Worm (Caenorhabditis elegans) whole organism, L1 larva: ENCODE results near the gene lys-6.

Experiments used
- aly-2 ChIP-seq: fragments of 150-350 bp; optimal IDR thresholded peaks from 2 replicates; lab custom pipeline; 2014; ENCODE audit warnings: missing biosample characterization, missing genetic modification characterization
- blmp-1 ChIP-seq: fragments of 150-350 bp; optimal IDR thresholded peaks from 2 replicates; lab custom pipeline; 2014; ENCODE audit warnings: missing biosample characterization, missing genetic modification characterization
- dpl-1 ChIP-seq, 3 experiments: fragments of 150-350 bp in 2 of 3; sonication (generic microtip) in 1 of 3; optimal IDR thresholded peaks; 2 replicates each; lab custom pipeline; 2014 to 2017; ENCODE audit warnings: missing biosample characterization in 3 of 3, missing genetic modification characterization in 3 of 3, missing genetic modification reagents in 3 of 3
- dsc-1 ChIP-seq: sonication (generic microtip); optimal IDR thresholded peaks from 2 replicates; lab custom pipeline; 2016; ENCODE audit warnings: mild to moderate bottlenecking, missing genetic modification characterization, missing compliant biosample characterization
- efl-1 ChIP-seq, 4 experiments: fragments of 150-350 bp; optimal IDR thresholded peaks in 3 of 4; peaks in 1 of 4; 1 replicate in 1 of 4; 2 replicates in 3 of 4; lab custom pipeline; 2014; ENCODE audit warnings: missing biosample characterization in 2 of 4, missing genetic modification characterization in 2 of 4, missing genetic modification reagents in 2 of 4
- egl-27 ChIP-seq, 2 experiments: fragments of 150-350 bp in 1 of 2; sonication (generic microtip); optimal IDR thresholded peaks; 3 replicates each; lab custom pipeline; 2017 to 2018; ENCODE audit warnings: missing biosample characterization in 2 of 2, missing genetic modification characterization in 2 of 2, missing genetic modification reagents in 2 of 2
- elt-2 ChIP-seq: sonication (generic microtip); optimal IDR thresholded peaks from 2 replicates; lab custom pipeline; 2016; ENCODE audit warnings: missing genetic modification characterization, mild to moderate bottlenecking, inconsistent platforms, missing compliant biosample characterization, missing genetic modification reagents
- fkh-10 ChIP-seq: sonication (generic microtip); optimal IDR thresholded peaks from 2 replicates; lab custom pipeline; 2017; ENCODE audit warnings: missing biosample characterization, missing genetic modification reagents, missing genetic modification characterization
- fkh-8 ChIP-seq: sonication (generic microtip); optimal IDR thresholded peaks from 2 replicates; lab custom pipeline; 2016; ENCODE audit warnings: mild to moderate bottlenecking, missing genetic modification characterization, missing compliant biosample characterization
- grh-1 ChIP-seq: fragments of 200-800 bp; sonication (Bioruptor generic); IDR thresholded peaks from 2 replicates; pipeline ENCODE4 v1.3.6; 2022; ENCODE audit warnings: missing genetic modification reagents, missing genetic modification characterization, missing compliant biosample characterization
- lin-14 ChIP-seq: fragments of 200-800 bp; sonication (Bioruptor generic); optimal IDR thresholded peaks from 2 replicates; lab custom pipeline; 2018; ENCODE audit warnings: mild to moderate bottlenecking, missing genetic modification characterization, moderate library complexity, missing compliant biosample characterization
- ztf-11 ChIP-seq, 2 experiments: sonication (generic microtip); optimal IDR thresholded peaks; 2 replicates each; lab custom pipeline; 2016 to 2017; ENCODE audit warnings: missing genetic modification characterization in 2 of 2, missing biosample characterization in 1 of 2, missing compliant biosample characterization in 1 of 2

Gene lys-6

DNA sequence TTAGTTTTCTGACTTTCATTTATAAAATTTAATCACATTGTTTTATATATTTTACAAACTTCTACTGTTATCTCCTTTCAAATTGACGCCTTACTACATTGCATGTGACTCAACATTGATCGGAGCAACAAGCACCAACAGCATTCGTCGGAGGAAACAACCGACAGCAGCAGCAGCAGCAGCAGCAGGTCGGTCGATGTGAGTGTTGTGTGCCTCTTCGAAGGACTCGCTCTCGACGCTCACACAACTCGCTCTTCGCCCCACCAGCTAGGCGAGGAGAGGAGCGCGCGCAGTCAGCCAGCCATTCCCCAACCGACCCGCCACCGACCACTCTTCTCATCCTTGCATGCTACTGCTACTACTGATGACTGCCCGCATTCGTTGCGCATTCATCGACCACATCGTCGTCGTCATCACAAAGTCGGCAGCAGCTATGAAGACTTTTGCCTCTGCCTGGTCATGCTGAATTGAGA lies 43.8 kb downstream of the lys-6 start, which contains the start of gene F12F6.1 (continued):
- TF ChIP-seq fkh-8 (tag; lab: Kevin White, UChicago) (peak; percentile 16), blmp-1 (tag; lab: Kevin White, UChicago) (no peak), elt-2 (tag; lab: Kevin White, UChicago) (peak; percentile 52), fkh-10 (no peak), ztf-11 (tag; optimal IDR thresholded peaks at IDR 0.05; lab: Kevin White, UChicago) (no peak), grh-1 (GFP tag; lab: Robert Waterston, UW) (no peak), aly-2 (tag; lab: Kevin White, UChicago) (no peak)

DNA sequence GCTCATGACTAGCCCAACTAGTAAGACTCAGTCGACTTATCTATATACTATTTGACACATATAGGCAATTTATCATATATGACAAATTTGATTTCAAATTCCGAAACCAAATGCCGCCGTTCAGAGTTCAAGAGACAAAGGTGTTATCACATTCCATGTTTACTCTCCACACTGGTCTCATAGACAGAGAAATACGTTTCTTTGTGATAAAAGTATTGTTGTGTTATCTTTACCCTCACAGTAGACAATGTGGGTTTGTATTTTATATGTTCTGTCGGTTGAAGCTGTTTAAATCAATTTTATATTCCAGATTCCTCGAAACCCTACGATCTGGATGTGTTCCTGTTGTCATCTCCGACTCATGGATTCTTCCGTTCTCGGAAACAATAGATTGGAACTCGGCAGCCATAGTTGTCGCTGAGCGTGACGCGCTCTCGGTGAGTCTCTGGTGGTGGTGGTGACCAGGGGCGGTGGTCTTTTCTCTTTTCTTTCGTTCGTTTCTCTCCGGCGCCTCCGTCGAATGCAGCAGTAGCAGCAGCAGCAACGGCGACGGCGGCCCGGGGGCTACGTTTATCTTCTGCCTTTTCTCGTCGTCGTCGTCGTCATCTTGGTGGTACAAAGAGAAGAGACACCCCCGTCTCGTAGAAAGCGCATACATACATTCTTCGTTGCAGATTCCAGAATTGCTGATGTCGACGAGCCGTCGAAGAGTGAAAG lies 45.1 kb downstream of the lys-6 start:
- TF ChIP-seq dpl-1 (GFP tag; optimal IDR thresholded peaks at IDR 0.05; lab: Kevin White, UChicago) (no peak), efl-1 (optimal IDR thresholded peaks at IDR 0.05; lab: Kevin White, UChicago) (no peak), efl-1 (GFP tag; optimal IDR thresholded peaks at IDR 0.05 in 1 of 2; lab: Kevin White, UChicago) (peak in 1 of 2 experiments; percentile 78), lin-14 (GFP tag; lab: Kevin White, UChicago) (peak; percentile 0), elt-2 (tag; lab: Kevin White, UChicago) (peak; percentile 44)

- TF ChIP-seq dsc-1 (tag; lab: Kevin White, UChicago), result peak; percentile 60
- TF ChIP-seq egl-27 (tag; optimal IDR thresholded peaks at IDR 0.05; lab: Kevin White, UChicago), result no peak
Observed at ce11 chrIV:11578492-11578891, 49.3 kb downstream of the lys-6 start, which contains the start of gene rib-1. Gene rib-1 (plus strand): TSS chrIV:11578792.
